Worm (Caenorhabditis elegans) whole organism, late embryonic: ENCODE data around the gene T03F6.10.

Experiments used
- Y22D7AL.16 ChIP-seq: sonication (generic microtip); optimal IDR thresholded peaks from 2 replicates; lab custom pipeline; 2016; ENCODE audit warnings: missing genetic modification characterization, missing compliant biosample characterization
- ceh-22 ChIP-seq: sonication (generic microtip); optimal IDR thresholded peaks from 2 replicates; lab custom pipeline; 2017; ENCODE audit warnings: missing biosample characterization, missing genetic modification characterization
- fkh-10 ChIP-seq: fragments of 150-350 bp; optimal IDR thresholded peaks from 2 replicates; lab custom pipeline; 2014; ENCODE audit warnings: missing biosample characterization, missing genetic modification reagents, missing genetic modification characterization
- hlh-30 ChIP-seq: sonication (generic microtip); optimal IDR thresholded peaks from 2 replicates; lab custom pipeline; 2017; ENCODE audit warnings: antibody characterized with exemption, missing genetic modification characterization, missing compliant biosample characterization; ENCODE audit not compliant: insufficient read depth
- nhr-11 ChIP-seq: fragments of 150-350 bp; optimal IDR thresholded peaks from 2 replicates; lab custom pipeline; 2014; ENCODE audit warnings: missing biosample characterization, missing genetic modification characterization
- pag-3 ChIP-seq: sonication (generic microtip); optimal IDR thresholded peaks from 2 replicates; lab custom pipeline; 2016; ENCODE audit warnings: missing compliant biosample characterization, missing genetic modification characterization, borderline replicate concordance
- pha-4 ChIP-seq: fragments of 150-350 bp; optimal IDR thresholded peaks from 2 replicates; lab custom pipeline; 2018; ENCODE audit warnings: missing biosample characterization, missing genetic modification reagents, missing genetic modification characterization
- tbx-2 ChIP-seq: sonication (generic microtip); optimal IDR thresholded peaks from 2 replicates; lab custom pipeline; 2016; ENCODE audit warnings: missing genetic modification characterization, missing compliant biosample characterization
- unc-86 ChIP-seq: sonication (generic microtip); optimal IDR thresholded peaks from 2 replicates; lab custom pipeline; 2016; ENCODE audit warnings: missing genetic modification characterization, missing compliant biosample characterization

DNA sequence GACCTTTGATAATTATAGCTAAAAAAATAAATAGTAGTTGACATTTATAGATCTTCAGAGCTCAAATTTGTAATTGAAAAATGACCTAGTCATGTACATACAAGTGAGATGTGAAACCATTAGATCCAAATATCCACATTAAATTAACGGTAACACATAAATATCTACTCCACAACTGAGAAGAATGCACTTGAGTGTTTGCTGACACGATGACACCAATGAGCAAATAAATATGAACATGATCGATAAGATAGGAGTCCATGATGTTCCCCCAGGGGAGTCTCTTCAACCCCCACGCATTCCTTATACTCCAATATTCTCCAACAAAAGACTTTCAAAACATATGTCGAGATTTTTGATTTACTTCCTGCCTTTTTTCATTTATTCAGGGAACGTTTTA, 26.3 kb upstream of the T03F6.10 start, which contains the start of gene ttr-52:
- TF ChIP-seq fkh-10 (GFP tag; lab: Kevin White, UChicago) (no peak), pag-3 (no peak), ceh-22 (tag; lab: Kevin White, UChicago) (no peak), nhr-11 (tag; lab: Kevin White, UChicago) (no peak), tbx-2 (tag; lab: Kevin White, UChicago) (no peak), Y22D7AL.16 (tag; lab: Kevin White, UChicago) (no peak), hlh-30 (tag; lab: Kevin White, UChicago) (no peak), unc-86 (tag; lab: Kevin White, UChicago) (no peak), pha-4 (tag; lab: Kevin White, UChicago) (no peak)
